Worm (Caenorhabditis elegans): ENCODE measurements around the gene F49C5.16.

DNA sequence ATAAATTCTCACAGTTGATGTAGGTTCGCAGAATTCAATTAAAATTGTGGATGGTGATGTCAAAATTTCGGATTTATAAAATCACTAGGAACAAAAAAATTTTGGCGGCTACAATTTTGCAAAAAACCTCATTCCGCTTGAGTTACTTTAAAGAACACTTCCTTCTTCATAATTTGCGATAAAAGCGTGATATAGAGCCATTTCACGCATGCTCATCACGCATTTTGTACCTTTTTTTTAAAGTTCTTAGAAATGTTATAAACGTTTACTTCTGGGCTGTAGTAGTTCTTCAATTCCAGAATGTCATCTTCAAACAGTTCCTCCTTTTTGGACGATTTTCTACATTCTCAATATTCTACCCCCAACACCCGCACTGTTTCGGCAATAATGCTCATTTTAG lies 19.7 kb upstream of the F49C5.16 start, which contains the start of gene srx-119:
- TF ChIP-seq lin-40 (tag; optimal IDR thresholded peaks at IDR 0.05) (no peak), egl-18 (GFP tag; IDR thresholded peaks at IDR 0.05) (no peak), ekl-4 (GFP tag; IDR thresholded peaks at IDR 0.05) (no peak), unc-62 (GFP tag; optimal IDR thresholded peaks at IDR 0.05) (no peak), madf-3 (GFP tag; IDR thresholded peaks at IDR 0.05) (no peak), C17E4.6 (GFP tag; IDR thresholded peaks at IDR 0.05) (no peak), madf-10 (tag; optimal IDR thresholded peaks at IDR 0.05) (no peak)

Data from whole organism, young adult.